Fruit fly (Drosophila melanogaster): ENCODE results near the gene CG8028.

DNA sequence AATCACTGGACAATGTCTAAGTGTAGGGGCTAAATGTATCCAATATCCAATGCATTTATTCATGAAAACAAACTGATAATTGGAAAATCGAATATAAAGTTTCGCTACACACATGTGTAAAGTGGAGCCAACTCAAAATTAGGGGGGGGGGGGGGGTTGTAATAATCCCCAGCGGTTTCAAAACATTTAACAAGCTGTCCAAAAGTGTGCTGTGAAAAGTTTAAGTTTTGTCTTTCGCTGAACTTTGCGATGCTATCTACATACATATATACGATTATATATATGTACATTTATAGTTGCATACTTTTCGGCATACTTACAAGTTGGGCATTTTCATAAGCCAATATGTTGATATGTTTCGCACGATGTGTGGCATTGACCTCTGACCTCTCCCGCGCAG lies 30.8 kb downstream of the CG8028 start:
- TF ChIP-seq Sry-δ (GFP tag; optimal IDR thresholded peaks at IDR 0.05): no peak
- TF ChIP-seq Fer1 (GFP tag; optimal IDR thresholded peaks at IDR 0.05): no peak
- no peak for TF ChIP-seq C15 (GFP tag; IDR thresholded peaks at IDR 0.05)
